Worm (Caenorhabditis elegans) whole organism, L4 larva: Measurements from ENCODE around the gene T24E12.10.
A peak's percentile ranks its signal among the peaks of the same experiment; 100 is the strongest.

Experiments used
- F26F4.8 ChIP-seq: fragments of 200-800 bp; sonication (Bioruptor generic); conservative IDR thresholded peaks from 2 replicates; pipeline ENCODE4 v1.3.6; 2022; ENCODE audit warnings: missing genetic modification characterization, missing compliant biosample characterization
- F49E8.2 ChIP-seq: sonication (generic microtip); optimal IDR thresholded peaks from 2 replicates; lab custom pipeline; 2016; ENCODE audit warnings: missing compliant biosample characterization, mild to moderate bottlenecking, missing genetic modification characterization, borderline replicate concordance
- T20F7.1 ChIP-seq: fragments of 200-800 bp; sonication (Bioruptor generic); optimal IDR thresholded peaks from 2 replicates; lab custom pipeline; 2018; ENCODE audit warnings: mild to moderate bottlenecking, missing genetic modification characterization, missing compliant biosample characterization
- Y48G9A.11 ChIP-seq: fragments of 200-800 bp; sonication (Bioruptor generic); IDR thresholded peaks from 2 replicates; pipeline ENCODE4 v1.3.6; 2022; ENCODE audit warnings: missing genetic modification reagents, missing genetic modification characterization, missing compliant biosample characterization
- Y75B8A.6 ChIP-seq: fragments of 200-800 bp; sonication (Bioruptor generic); IDR thresholded peaks from 2 replicates; pipeline ENCODE4 v1.3.6; 2022; ENCODE audit warnings: missing genetic modification reagents, missing genetic modification characterization, missing compliant biosample characterization
- ceh-20 ChIP-seq: fragments of 200-800 bp; sonication (Bioruptor generic); IDR thresholded peaks from 2 replicates; pipeline ENCODE4 v1.3.6; 2022; ENCODE audit warnings: missing genetic modification reagents, missing genetic modification characterization, missing compliant biosample characterization
- ceh-28 ChIP-seq: fragments of 150-350 bp; optimal IDR thresholded peaks from 2 replicates; lab custom pipeline; 2014; ENCODE audit warnings: missing biosample characterization, missing genetic modification reagents, missing genetic modification characterization
- ceh-32 ChIP-seq: sonication (generic microtip); optimal IDR thresholded peaks from 2 replicates; lab custom pipeline; 2016; ENCODE audit warnings: mild to moderate bottlenecking, missing genetic modification characterization, missing compliant biosample characterization; ENCODE audit not compliant: poor library complexity
- ces-1 ChIP-seq: fragments of 150-350 bp; sonication (generic microtip); optimal IDR thresholded peaks from 4 replicates; lab custom pipeline; 2014; ENCODE audit warnings: missing biosample characterization, missing genetic modification reagents, missing genetic modification characterization
- ctbp-1 ChIP-seq: fragments of 200-800 bp; sonication (Bioruptor generic); IDR thresholded peaks from 2 replicates; pipeline ENCODE4 v1.3.6; 2022; ENCODE audit warnings: missing genetic modification reagents, missing genetic modification characterization, missing compliant biosample characterization
- daf-12 ChIP-seq: fragments of 150-350 bp; optimal IDR thresholded peaks from 2 replicates; lab custom pipeline; 2014; ENCODE audit warnings: missing biosample characterization, missing genetic modification reagents, missing genetic modification characterization
- daf-16 ChIP-seq, 3 experiments: sonication (generic microtip); optimal IDR thresholded peaks; 2 replicates each; lab custom pipeline; 2016 to 2017; ENCODE audit warnings: missing genetic modification characterization in 3 of 3, missing genetic modification reagents in 3 of 3, mild to moderate bottlenecking in 2 of 3, missing compliant biosample characterization in 2 of 3, missing biosample characterization in 1 of 3, moderate library complexity in 1 of 3
- daf-8 ChIP-seq: fragments of 200-800 bp; sonication (Bioruptor generic); IDR thresholded peaks from 2 replicates; pipeline ENCODE4 v1.3.6; 2022; ENCODE audit warnings: missing genetic modification characterization, missing compliant biosample characterization
- dmd-9 ChIP-seq: fragments of 200-800 bp; sonication (Bioruptor generic); IDR thresholded peaks from 2 replicates; pipeline ENCODE4 v1.3.6; 2022; ENCODE audit warnings: missing genetic modification reagents, missing genetic modification characterization, missing compliant biosample characterization
- fkh-10 ChIP-seq: fragments of 150-350 bp; optimal IDR thresholded peaks from 2 replicates; lab custom pipeline; 2014; ENCODE audit warnings: missing biosample characterization, missing genetic modification reagents, missing genetic modification characterization
- hmg-1.1 ChIP-seq: fragments of 200-800 bp; sonication (Bioruptor generic); IDR thresholded peaks from 2 replicates; pipeline ENCODE4 v1.3.6; 2022; ENCODE audit warnings: missing genetic modification reagents, missing genetic modification characterization, missing compliant biosample characterization
- jun-1 ChIP-seq: fragments of 150-350 bp; optimal IDR thresholded peaks from 2 replicates; lab custom pipeline; 2014; ENCODE audit warnings: missing biosample characterization, missing genetic modification reagents, missing genetic modification characterization
- lim-7 ChIP-seq: fragments of 200-800 bp; sonication (Bioruptor generic); IDR thresholded peaks from 2 replicates; pipeline ENCODE4 v1.3.6; 2022; ENCODE audit warnings: missing genetic modification characterization, missing compliant biosample characterization
- lin-29 ChIP-seq: fragments of 200-800 bp; sonication (Bioruptor generic); IDR thresholded peaks from 2 replicates; pipeline ENCODE4 v1.3.6; 2022; ENCODE audit warnings: missing genetic modification reagents, missing genetic modification characterization, missing compliant biosample characterization
- lin-38 ChIP-seq: fragments of 200-800 bp; sonication (Bioruptor generic); IDR thresholded peaks from 2 replicates; pipeline ENCODE4 v1.3.6; 2022; ENCODE audit warnings: missing genetic modification reagents, missing genetic modification characterization, missing compliant biosample characterization
- madf-9 ChIP-seq: fragments of 200-800 bp; sonication (Bioruptor generic); conservative IDR thresholded peaks from 2 replicates; pipeline ENCODE4 v1.3.6; 2022; ENCODE audit warnings: missing genetic modification reagents, missing genetic modification characterization, missing compliant biosample characterization
- mes-2 ChIP-seq: sonication (generic microtip); optimal IDR thresholded peaks from 2 replicates; lab custom pipeline; 2016; ENCODE audit warnings: missing genotype, mild to moderate bottlenecking, missing genetic modification characterization, missing compliant biosample characterization; ENCODE audit not compliant: poor library complexity, severe bottlenecking
- mxl-2 ChIP-seq: fragments of 200-800 bp; sonication (Bioruptor generic); conservative IDR thresholded peaks from 2 replicates; pipeline ENCODE4 v1.3.6; 2022; ENCODE audit warnings: missing genetic modification reagents, missing genetic modification characterization, missing compliant biosample characterization
- nhr-10 ChIP-seq: fragments of 150-350 bp; optimal IDR thresholded peaks from 2 replicates; lab custom pipeline; 2014; ENCODE audit warnings: missing biosample characterization, missing genetic modification characterization
- nhr-102 ChIP-seq: sonication (generic microtip); optimal IDR thresholded peaks from 2 replicates; lab custom pipeline; 2016; ENCODE audit warnings: mild to moderate bottlenecking, missing genetic modification characterization, moderate library complexity, missing compliant biosample characterization
- nhr-11 ChIP-seq: fragments of 150-350 bp; optimal IDR thresholded peaks from 2 replicates; lab custom pipeline; 2014; ENCODE audit warnings: missing biosample characterization, missing genetic modification characterization
- nhr-25 ChIP-seq: sonication (generic microtip); optimal IDR thresholded peaks from 2 replicates; lab custom pipeline; 2017; ENCODE audit warnings: missing genetic modification characterization, mild to moderate bottlenecking, missing compliant biosample characterization, antibody characterized with exemption, moderate library complexity, borderline replicate concordance; ENCODE audit not compliant: insufficient read depth
- nhr-28 ChIP-seq: fragments of 150-350 bp; optimal IDR thresholded peaks from 2 replicates; lab custom pipeline; 2014; ENCODE audit warnings: missing biosample characterization, missing genetic modification characterization
- nhr-41 ChIP-seq: fragments of 200-800 bp; sonication (Bioruptor generic); IDR thresholded peaks from 2 replicates; pipeline ENCODE4 v1.3.6; 2022; ENCODE audit warnings: missing genetic modification reagents, missing genetic modification characterization, missing compliant biosample characterization
- nhr-6 ChIP-seq: fragments of 150-350 bp; optimal IDR thresholded peaks from 2 replicates; lab custom pipeline; 2014; ENCODE audit warnings: missing biosample characterization, missing genetic modification characterization
- nhr-77 ChIP-seq: fragments of 150-350 bp; optimal IDR thresholded peaks from 2 replicates; lab custom pipeline; 2014; ENCODE audit warnings: missing biosample characterization, missing genetic modification characterization
- pha-4 ChIP-seq, 2 experiments: fragments of 150-350 bp in 1 of 2; fragments of 200-800 bp in 1 of 2; sonication (Bioruptor generic) in 1 of 2; IDR thresholded peaks in 1 of 2; optimal IDR thresholded peaks in 1 of 2; 2 replicates each; pipeline versions ENCODE4 v1.3.6 to Lab custom; 2014 to 2022; ENCODE audit warnings: missing genetic modification characterization in 2 of 2, missing genetic modification reagents in 2 of 2, missing biosample characterization in 1 of 2, missing compliant biosample characterization in 1 of 2
- php-3 ChIP-seq: fragments of 200-800 bp; sonication (Bioruptor generic); IDR thresholded peaks from 2 replicates; pipeline ENCODE4 v1.3.6; 2022; ENCODE audit warnings: missing genetic modification reagents, missing genetic modification characterization, missing compliant biosample characterization
- pqm-1 ChIP-seq: sonication (generic microtip); optimal IDR thresholded peaks from 2 replicates; lab custom pipeline; 2017; ENCODE audit warnings: missing biosample characterization, missing genetic modification characterization
- rbr-2 ChIP-seq: sonication (generic microtip); optimal IDR thresholded peaks from 2 replicates; lab custom pipeline; 2016; ENCODE audit warnings: missing genotype, missing genetic modification characterization, missing compliant biosample characterization
- set-16 ChIP-seq: fragments of 200-800 bp; sonication (Bioruptor generic); IDR thresholded peaks from 2 replicates; pipeline ENCODE4 v1.3.6; 2022; ENCODE audit warnings: missing genetic modification reagents, missing genetic modification characterization, missing compliant biosample characterization
- skn-1 ChIP-seq: fragments of 150-350 bp; optimal IDR thresholded peaks from 2 replicates; lab custom pipeline; 2014; ENCODE audit warnings: missing biosample characterization, missing genetic modification characterization
- spr-1 ChIP-seq: sonication (generic microtip); optimal IDR thresholded peaks from 2 replicates; lab custom pipeline; 2016; ENCODE audit warnings: mild to moderate bottlenecking, missing genetic modification characterization, missing compliant biosample characterization
- unc-130 ChIP-seq: sonication (generic microtip); optimal IDR thresholded peaks from 2 replicates; lab custom pipeline; 2016; ENCODE audit warnings: missing genetic modification reagents, missing genetic modification characterization, missing compliant biosample characterization
- unc-39 ChIP-seq: sonication (generic microtip); optimal IDR thresholded peaks from 2 replicates; lab custom pipeline; 2017; ENCODE audit warnings: missing biosample characterization, missing genetic modification characterization
- unc-62 ChIP-seq, 3 experiments: fragments of 150-350 bp in 1 of 3; sonication (generic microtip); optimal IDR thresholded peaks in 2 of 3; peaks in 1 of 3; 1 replicate in 1 of 3; 2 replicates in 2 of 3; lab custom pipeline; 2014 to 2017; ENCODE audit warnings: missing biosample characterization in 3 of 3, missing genetic modification characterization in 3 of 3, missing genetic modification reagents in 3 of 3, missing genotype in 1 of 3
- vab-7 ChIP-seq: fragments of 200-800 bp; sonication (Bioruptor generic); IDR thresholded peaks from 2 replicates; pipeline ENCODE4 v1.3.6; 2022; ENCODE audit warnings: missing genetic modification reagents, missing genetic modification characterization, missing compliant biosample characterization
- zag-1 ChIP-seq: fragments of 150-350 bp; optimal IDR thresholded peaks from 2 replicates; lab custom pipeline; 2014; ENCODE audit warnings: missing biosample characterization, missing genetic modification characterization
- zfp-3 ChIP-seq: fragments of 200-800 bp; sonication (Bioruptor generic); conservative IDR thresholded peaks from 2 replicates; pipeline ENCODE4 v1.3.6; 2022; ENCODE audit warnings: missing genetic modification reagents, missing genetic modification characterization, missing compliant biosample characterization
- ztf-11 ChIP-seq: fragments of 150-350 bp; optimal IDR thresholded peaks from 2 replicates; lab custom pipeline; 2014; ENCODE audit warnings: missing biosample characterization, missing genetic modification characterization

Gene T24E12.10

ce11 chrII:3788356-3788962 is 15.4 kb upstream of the T24E12.10 start:
- TF ChIP-seq jun-1 (tag; lab: Kevin White, UChicago) (no peak), nhr-77 (tag; lab: Kevin White, UChicago) (no peak), unc-62 (GFP tag; optimal IDR thresholded peaks at IDR 0.05 in 1 of 2; lab: Kevin White, UChicago) (peak in 1 of 2 experiments; percentile 20), unc-62 (tag; optimal IDR thresholded peaks at IDR 0.05; lab: Kevin White, UChicago) (no peak), daf-8 (GFP tag; lab: Robert Waterston, UW) (no peak), madf-9 (GFP tag; lab: Robert Waterston, UW) (no peak), pqm-1 (tag; lab: Kevin White, UChicago) (peak; percentile 15), Y48G9A.11 (no peak), zfp-3 (GFP tag; lab: Robert Waterston, UW) (no peak), php-3 (GFP tag; lab: Robert Waterston, UW) (0 out of 2 replicates have a peak, but pooled peaks have one; percentile 32)
- TF ChIP-seq, all 104 proteins: peak for 3

- TF ChIP-seq ctbp-1 (GFP tag; lab: Robert Waterston, UW) (no peak), mxl-2 (no peak), dmd-9 (GFP tag; lab: Robert Waterston, UW) (no peak), ceh-32 (tag; lab: Kevin White, UChicago) (no peak), nhr-6 (no peak), ceh-28 (tag; lab: Kevin White, UChicago) (no peak), zag-1 (tag; lab: Kevin White, UChicago) (no peak), spr-1 (no peak), nhr-25 (tag; lab: Kevin White, UChicago) (no peak)
- TF ChIP-seq, all 104 proteins: peak for 0
These were observed 14.1 kb upstream of the T24E12.10 start, which contains the start of gene T24E12.13 for ce11 chrII:3787151-3787550. Gene T24E12.13 (plus strand): TSS chrII:3787451.

DNA sequence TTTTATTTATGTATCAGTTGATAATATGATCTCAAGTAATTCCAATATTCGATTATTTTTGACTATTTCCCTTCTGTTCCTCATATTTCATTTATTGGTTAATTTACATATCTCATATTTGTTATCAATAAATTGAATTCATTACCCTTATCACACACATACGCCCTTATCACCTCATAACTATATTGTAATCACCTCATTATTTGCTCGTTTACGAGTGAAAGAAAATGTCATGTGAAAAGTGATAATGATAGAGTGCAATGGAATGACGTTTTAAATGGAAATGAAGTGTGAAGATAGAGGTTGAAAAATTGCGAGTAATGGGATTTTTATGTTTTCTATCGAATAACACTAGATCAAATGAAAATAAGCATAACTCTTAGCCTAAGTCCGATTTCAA is 13.5 kb upstream of the T24E12.10 start:
- TF ChIP-seq rbr-2 (tag; lab: Kevin White, UChicago) (no peak), F49E8.2 (tag; lab: Kevin White, UChicago) (no peak), fkh-10 (no peak), ces-1 (GFP tag; lab: Kevin White, UChicago) (no peak), lin-29 (GFP tag; lab: Robert Waterston, UW) (no peak), mes-2 (tag; lab: Kevin White, UChicago) (no peak), F26F4.8 (no peak), pqm-1 (tag; lab: Kevin White, UChicago) (peak; percentile 100), daf-8 (GFP tag; lab: Robert Waterston, UW) (no peak), skn-1 (tag; lab: Kevin White, UChicago) (no peak), unc-39 (tag; lab: Kevin White, UChicago) (no peak), unc-130 (GFP tag; lab: Kevin White, UChicago) (no peak), lin-38 (GFP tag; lab: Robert Waterston, UW) (no peak), vab-7 (GFP tag; lab: Robert Waterston, UW) (no peak), mxl-2 (no peak), nhr-11 (tag; lab: Kevin White, UChicago) (no peak), set-16 (GFP tag; lab: Robert Waterston, UW) (no peak), hmg-1.1 (GFP tag; lab: Robert Waterston, UW) (no peak), daf-16 (GFP tag; optimal IDR thresholded peaks at IDR 0.05; lab: Kevin White, UChicago) (peak in 1 of 2 experiments; percentile 23), daf-16 (tag; optimal IDR thresholded peaks at IDR 0.05; lab: Kevin White, UChicago) (peak; percentile 96), nhr-41 (GFP tag; lab: Robert Waterston, UW) (no peak), pha-4 (GFP tag; IDR thresholded peaks at IDR 0.05; lab: Robert Waterston, UW) (no peak), pha-4 (tag; optimal IDR thresholded peaks at IDR 0.05; lab: Kevin White, UChicago) (no peak), T20F7.1 (GFP tag; lab: Kevin White, UChicago) (no peak), ceh-20 (GFP tag; lab: Robert Waterston, UW) (peak; percentile 80), nhr-10 (tag; lab: Kevin White, UChicago) (no peak), nhr-102 (tag; lab: Kevin White, UChicago) (no peak), Y75B8A.6 (GFP tag; lab: Robert Waterston, UW) (no peak), ztf-11 (no peak), ctbp-1 (GFP tag; lab: Robert Waterston, UW) (no peak), lim-7 (no peak), nhr-28 (tag; lab: Kevin White, UChicago) (peak; percentile 98), spr-1 (no peak), daf-12 (tag; lab: Kevin White, UChicago) (no peak)
